Fruit fly (Drosophila melanogaster) whole organism, embryonic: ENCODE data around the gene Ogdh.

ENCODE experiments used
- CG10979 ChIP-seq: fragments of 200-800 bp; sonication (Bioruptor generic); optimal IDR thresholded peaks from 2 replicates; lab custom pipeline; 2018; ENCODE audit warnings: missing biosample characterization, mild to moderate bottlenecking, missing genetic modification characterization, moderate library complexity
- CG11247 ChIP-seq: fragments of 200-800 bp; sonication (Bioruptor generic); IDR thresholded peaks from 2 replicates; pipeline ENCODE4 v1.3.6; 2022; ENCODE audit warnings: missing biosample characterization, missing genetic modification characterization
- CG11456 ChIP-seq: fragments of 200-800 bp; sonication (Bioruptor generic); IDR thresholded peaks from 3 replicates; pipeline ENCODE4 v1.3.6; 2022; ENCODE audit warnings: missing biosample characterization, missing genetic modification characterization
- CG11723 ChIP-seq: fragments of 200-800 bp; sonication (Bioruptor generic); optimal IDR thresholded peaks from 2 replicates; lab custom pipeline; 2017; ENCODE audit warnings: missing biosample characterization, mild to moderate bottlenecking, missing genetic modification characterization
- CG12236 ChIP-seq: fragments of 200-800 bp; sonication (Bioruptor generic); optimal IDR thresholded peaks from 2 replicates; lab custom pipeline; 2016; ENCODE audit warnings: missing biosample characterization, missing genetic modification characterization
- CG14965 ChIP-seq: fragments of 200-800 bp; sonication (Bioruptor generic); optimal IDR thresholded peaks from 2 replicates; lab custom pipeline; 2016; ENCODE audit warnings: missing biosample characterization, missing genetic modification characterization, borderline replicate concordance
- CG1529 ChIP-seq: fragments of 200-800 bp; sonication (Bioruptor generic); optimal IDR thresholded peaks from 3 replicates; lab custom pipeline; 2018; ENCODE audit warnings: missing biosample characterization, missing genetic modification characterization
- CG15601 ChIP-seq: fragments of 200-800 bp; sonication (Bioruptor generic); optimal IDR thresholded peaks from 3 replicates; lab custom pipeline; 2019; ENCODE audit warnings: missing biosample characterization, mild to moderate bottlenecking, missing genetic modification characterization, moderate library complexity
- CG16779 ChIP-seq: fragments of 200-800 bp; sonication (Bioruptor generic); IDR thresholded peaks from 2 replicates; pipeline ENCODE4 v1.3.6; 2022; ENCODE audit warnings: missing biosample characterization, missing genetic modification characterization
- CG17359 ChIP-seq: fragments of 200-800 bp; sonication (Bioruptor generic); optimal IDR thresholded peaks from 3 replicates; lab custom pipeline; 2018; ENCODE audit warnings: missing biosample characterization, mild to moderate bottlenecking, missing genetic modification characterization, moderate library complexity
- CG17568 ChIP-seq: fragments of 200-800 bp; sonication (Bioruptor generic); optimal IDR thresholded peaks from 2 replicates; lab custom pipeline; 2018; ENCODE audit warnings: missing biosample characterization, mild to moderate bottlenecking, missing genetic modification characterization, moderate library complexity
- CG17802 ChIP-seq: fragments of 200-800 bp; sonication (Bioruptor generic); optimal IDR thresholded peaks from 2 replicates; lab custom pipeline; 2018; ENCODE audit warnings: missing biosample characterization, mild to moderate bottlenecking, missing genetic modification characterization, moderate library complexity
- CG17912 ChIP-seq: fragments of 200-800 bp; sonication (Bioruptor generic); optimal IDR thresholded peaks from 2 replicates; lab custom pipeline; 2018; ENCODE audit warnings: missing biosample characterization, mild to moderate bottlenecking, missing genetic modification characterization
- CG2120 ChIP-seq: fragments of 200-800 bp; sonication (Bioruptor generic); optimal IDR thresholded peaks from 3 replicates; lab custom pipeline; 2016; ENCODE audit warnings: missing biosample characterization, missing genetic modification characterization
- CG2678 ChIP-seq: fragments of 200-800 bp; sonication (Bioruptor generic); optimal IDR thresholded peaks from 3 replicates; lab custom pipeline; 2019; ENCODE audit warnings: missing biosample characterization, mild to moderate bottlenecking, missing genetic modification characterization, moderate library complexity
- CG34376 ChIP-seq: fragments of 200-800 bp; sonication (Bioruptor generic); optimal IDR thresholded peaks from 2 replicates; lab custom pipeline; 2018; ENCODE audit warnings: missing biosample characterization, mild to moderate bottlenecking, missing genetic modification characterization
- CG3995 ChIP-seq: fragments of 200-800 bp; sonication (Bioruptor generic); optimal IDR thresholded peaks from 3 replicates; lab custom pipeline; 2016; ENCODE audit warnings: missing biosample characterization, missing genetic modification characterization
- CG4282 ChIP-seq: fragments of 200-800 bp; sonication (Bioruptor generic); optimal IDR thresholded peaks from 2 replicates; lab custom pipeline; 2016; ENCODE audit warnings: missing biosample characterization, missing genetic modification characterization
- CG6175 ChIP-seq: fragments of 200-800 bp; sonication (Bioruptor generic); IDR thresholded peaks from 3 replicates; pipeline ENCODE4 v1.3.6; 2022; ENCODE audit warnings: missing biosample characterization, missing genetic modification characterization
- CG8944 ChIP-seq: fragments of 200-800 bp; sonication (Bioruptor generic); optimal IDR thresholded peaks from 3 replicates; lab custom pipeline; 2016; ENCODE audit warnings: missing biosample characterization, missing genetic modification characterization
- CG9215 ChIP-seq: fragments of 200-800 bp; sonication (Bioruptor generic); IDR thresholded peaks from 2 replicates; pipeline ENCODE4 v1.3.6; 2022; ENCODE audit warnings: missing biosample characterization, missing genetic modification characterization
- CG9437 ChIP-seq: fragments of 200-800 bp; sonication (Bioruptor generic); optimal IDR thresholded peaks from 2 replicates; lab custom pipeline; 2018; ENCODE audit warnings: missing biosample characterization, mild to moderate bottlenecking, missing genetic modification characterization
- CG9932 ChIP-seq: fragments of 200-800 bp; sonication (Bioruptor generic); IDR thresholded peaks from 2 replicates; pipeline ENCODE4 v1.3.6; 2022; ENCODE audit warnings: missing biosample characterization, missing genetic modification characterization
- CHES-1-like ChIP-seq: fragments of 200-800 bp; sonication (Bioruptor generic); optimal IDR thresholded peaks from 2 replicates; lab custom pipeline; 2016; ENCODE audit warnings: missing biosample characterization, missing genetic modification characterization
- Dll ChIP-seq: fragments of 200-800 bp; sonication (Bioruptor generic); IDR thresholded peaks from 4 replicates; pipeline ENCODE4 v1.3.6; 2022; ENCODE audit warnings: missing biosample characterization, missing genetic modification characterization; ENCODE audit not compliant: partially characterized antibody
- Dref ChIP-seq: fragments of 200-800 bp; sonication (Bioruptor generic); IDR thresholded peaks from 2 replicates; pipeline ENCODE4 v1.3.6; 2022; ENCODE audit warnings: missing biosample characterization, missing genetic modification characterization
- H2.0 ChIP-seq: fragments of 200-800 bp; sonication (Bioruptor generic); IDR thresholded peaks from 2 replicates; pipeline ENCODE4 v1.3.6; 2022; ENCODE audit warnings: missing biosample characterization, missing genetic modification characterization
- Lhr ChIP-seq: fragments of 200-800 bp; sonication (Bioruptor generic); optimal IDR thresholded peaks from 3 replicates; lab custom pipeline; 2017; ENCODE audit warnings: mild to moderate bottlenecking, missing biosample characterization, missing genetic modification reagents, missing genetic modification characterization
- Med ChIP-seq: fragments of 200-800 bp; sonication (Bioruptor generic); peaks from one replicate; lab custom pipeline; 2016; ENCODE audit warnings: missing biosample characterization, missing genetic modification characterization, mild to moderate bottlenecking, inconsistent platforms, moderate library complexity
- Meics ChIP-seq: fragments of 200-800 bp; sonication (Bioruptor generic); optimal IDR thresholded peaks from 2 replicates; lab custom pipeline; 2017; ENCODE audit warnings: missing biosample characterization, mild to moderate bottlenecking, missing genetic modification characterization
- Mes4 ChIP-seq: fragments of 200-800 bp; sonication (Bioruptor generic); optimal IDR thresholded peaks from 2 replicates; lab custom pipeline; 2016; ENCODE audit warnings: missing biosample characterization, missing genetic modification characterization
- Opbp ChIP-seq: fragments of 200-800 bp; sonication (Bioruptor generic); IDR thresholded peaks from 3 replicates; pipeline ENCODE4 v1.3.6; 2022; ENCODE audit warnings: missing biosample characterization, missing genetic modification characterization; ENCODE audit not compliant: partially characterized antibody
- Sry-δ ChIP-seq: fragments of 200-800 bp; sonication (Bioruptor generic); optimal IDR thresholded peaks from 2 replicates; lab custom pipeline; 2016; ENCODE audit warnings: missing biosample characterization, missing genetic modification characterization
- Ssrp ChIP-seq: fragments of 200-800 bp; sonication (Bioruptor generic); optimal IDR thresholded peaks from 2 replicates; lab custom pipeline; 2018; ENCODE audit warnings: missing biosample characterization, mild to moderate bottlenecking, missing genetic modification characterization, moderate library complexity
- Trl ChIP-seq, 3 experiments: fragments of >200 bp in 2 of 3; fragments of 200-800 bp in 1 of 3; sonication (Bioruptor generic) in 1 of 3; optimal IDR thresholded peaks; 2 replicates in 1 of 3; 3 replicates in 2 of 3; lab custom pipeline; 2016 to 2017; ENCODE audit warnings: missing biosample characterization in 1 of 3, missing genetic modification characterization in 1 of 3
- btn ChIP-seq: fragments of 200-800 bp; sonication (Bioruptor generic); optimal IDR thresholded peaks from 2 replicates; lab custom pipeline; 2016; ENCODE audit warnings: missing biosample characterization, missing genetic modification characterization
- cg ChIP-seq: fragments of 200-800 bp; sonication (Bioruptor generic); optimal IDR thresholded peaks from 3 replicates; lab custom pipeline; 2019; ENCODE audit warnings: missing biosample characterization, mild to moderate bottlenecking, missing genetic modification characterization, moderate library complexity
- dan ChIP-seq: fragments of 200-800 bp; sonication (Bioruptor generic); IDR thresholded peaks from 2 replicates; pipeline ENCODE4 v1.3.6; 2022; ENCODE audit warnings: missing biosample characterization, missing genetic modification characterization
- fd64A ChIP-seq: fragments of 200-800 bp; sonication (Bioruptor generic); optimal IDR thresholded peaks from 3 replicates; lab custom pipeline; 2018; ENCODE audit warnings: missing biosample characterization, mild to moderate bottlenecking, missing genetic modification characterization
- lbe ChIP-seq: fragments of 200-800 bp; sonication (Bioruptor generic); optimal IDR thresholded peaks from 2 replicates; lab custom pipeline; 2016; ENCODE audit warnings: missing biosample characterization, mild to moderate bottlenecking, missing genetic modification characterization
- luna ChIP-seq: fragments of 200-800 bp; sonication (Bioruptor generic); optimal IDR thresholded peaks from 2 replicates; lab custom pipeline; 2016; ENCODE audit warnings: missing biosample characterization, missing genetic modification characterization
- nau ChIP-seq: fragments of 200-800 bp; sonication (Bioruptor generic); optimal IDR thresholded peaks from 3 replicates; lab custom pipeline; 2017; ENCODE audit warnings: missing biosample characterization, mild to moderate bottlenecking, missing genetic modification characterization, missing genetic modification reagents
- otp ChIP-seq: fragments of 200-800 bp; sonication (Bioruptor generic); IDR thresholded peaks from 3 replicates; pipeline ENCODE4, ENCODE4 v1.3.6; 2022; ENCODE audit warnings: missing biosample characterization, missing genetic modification characterization
- pfk ChIP-seq: fragments of 200-800 bp; sonication (Bioruptor generic); optimal IDR thresholded peaks from 2 replicates; lab custom pipeline; 2018; ENCODE audit warnings: missing biosample characterization, mild to moderate bottlenecking, missing genetic modification characterization, moderate library complexity
- rib ChIP-seq: fragments of 200-800 bp; sonication (Bioruptor generic); IDR thresholded peaks from 2 replicates; pipeline ENCODE4 v1.3.6; 2022; ENCODE audit warnings: missing biosample characterization, missing genetic modification characterization
- row ChIP-seq: fragments of 200-800 bp; sonication (Bioruptor generic); IDR thresholded peaks from 3 replicates; pipeline ENCODE4 v1.3.6; 2022; ENCODE audit warnings: missing biosample characterization, missing genetic modification characterization
- sens ChIP-seq: fragments of 200-800 bp; sonication (Bioruptor generic); peaks from one replicate; lab custom pipeline; 2016; ENCODE audit warnings: missing biosample characterization, missing genetic modification characterization
- sob ChIP-seq: fragments of 200-800 bp; sonication (Bioruptor generic); IDR thresholded peaks from 2 replicates; pipeline ENCODE4 v1.3.6; 2022; ENCODE audit warnings: missing biosample characterization, missing genetic modification characterization
- unc-4 ChIP-seq: fragments of 200-800 bp; sonication (Bioruptor generic); IDR thresholded peaks from 2 replicates; pipeline ENCODE4 v1.3.6; 2022; ENCODE audit warnings: missing biosample characterization, missing genetic modification characterization; ENCODE audit not compliant: partially characterized antibody
- yki ChIP-seq: fragments of >200 bp; optimal IDR thresholded peaks from 3 replicates; lab custom pipeline; 2018
- zfh1 ChIP-seq: fragments of 200-800 bp; sonication (Bioruptor generic); IDR thresholded peaks from 3 replicates; pipeline ENCODE4 v1.3.6; 2022; ENCODE audit warnings: missing biosample characterization, missing genetic modification characterization

The Ogdh gene

DNA sequence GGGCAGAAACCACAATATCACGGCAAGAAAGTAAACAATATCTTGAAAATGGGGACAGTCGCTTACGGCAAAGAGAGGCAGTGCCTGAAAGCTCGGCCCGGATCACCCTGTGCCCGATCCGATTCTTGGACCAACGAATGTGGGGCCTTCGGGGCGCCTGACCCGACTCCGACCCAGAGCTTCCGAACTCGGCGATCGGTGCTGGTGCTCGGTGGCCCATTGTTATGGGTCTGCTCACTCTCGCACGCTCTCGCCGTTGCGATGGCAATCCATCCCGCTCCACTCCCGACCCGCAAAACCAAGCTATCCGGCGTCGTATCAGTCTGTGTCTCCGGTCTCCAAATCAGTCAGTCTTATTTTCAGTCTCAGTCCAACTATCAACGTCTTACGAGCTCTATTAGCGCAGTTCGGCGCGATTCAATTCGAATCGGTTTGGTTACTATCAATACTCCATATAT, 15.1 kb downstream of the Ogdh start, which contains the start of gene Exn (continued):
- TF ChIP-seq sob (GFP tag; lab: Robert Waterston, UW) (peak; percentile 50), Sry-δ (GFP tag; lab: Kevin White, UChicago) (no peak), btn (no peak), pfk (no peak), CG4282 (no peak), CG17568 (no peak), unc-4 (no peak), yki (no peak), rib (GFP tag; lab: Robert Waterston, UW) (no peak; the same call in 1 of the 2 replicates), CG8944 (GFP tag; lab: Kevin White, UChicago) (no peak), CG11456 (no peak), dan (no peak), nau (no peak), Trl (optimal IDR thresholded peaks at IDR 0.05; lab: Kevin White, UChicago) (peak; percentile 55 to 74), Trl (GFP tag; optimal IDR thresholded peaks at IDR 0.05; lab: Kevin White, UChicago) (peak; percentile 4), CG2678 (tag; lab: Kevin White, UChicago) (no peak), CG14965 (no peak), CG9437 (GFP tag; lab: Kevin White, UChicago) (no peak), CG17802 (tag; lab: Kevin White, UChicago) (no peak), CG34376 (GFP tag; lab: Kevin White, UChicago) (peak; percentile 87), CG2120 (peak; percentile 12), lbe (GFP tag; lab: Kevin White, UChicago) (no peak), Mes4 (peak; percentile 12), CG9215 (GFP tag; lab: Robert Waterston, UW) (no peak), CG17912 (GFP tag; lab: Kevin White, UChicago) (no peak), Meics (GFP tag; lab: Kevin White, UChicago) (peak; percentile 22), CG3995 (GFP tag; lab: Kevin White, UChicago) (no peak), Dll (GFP tag; lab: Robert Waterston, UW) (0 out of 4 replicates have a peak, but pooled peaks have one; percentile 19), CG17359 (tag; lab: Kevin White, UChicago) (peak; percentile 12), CG9932 (GFP tag; lab: Robert Waterston, UW) (peak; percentile 49), CG11723 (GFP tag; lab: Kevin White, UChicago) (no peak), Dref (GFP tag; lab: Robert Waterston, UW) (no peak), luna (GFP tag; lab: Kevin White, UChicago) (no peak), CG1529 (GFP tag; lab: Kevin White, UChicago) (no peak), CG16779 (no peak), row (no peak), cg (GFP tag; lab: Kevin White, UChicago) (no peak), CG6175 (0 out of 3 replicates have a peak, but pooled peaks have one; percentile 31), Opbp (0 out of 3 replicates have a peak, but pooled peaks have one; percentile 33), zfh1 (GFP tag; lab: Robert Waterston, UW) (peak; percentile 37; the same call in 1 of the 3 replicates), sens (GFP tag; lab: Kevin White, UChicago) (peak; percentile 66), CG11247 (GFP tag; lab: Robert Waterston, UW) (no peak), CG10979 (tag; lab: Kevin White, UChicago) (no peak), CHES-1-like (GFP tag; lab: Kevin White, UChicago) (no peak), fd64A (no peak), Lhr (no peak), Ssrp (no peak), Med (GFP tag; lab: Kevin White, UChicago) (peak; percentile 90), CG15601 (tag; lab: Kevin White, UChicago) (peak; percentile 82), H2.0 (GFP tag; lab: Robert Waterston, UW) (0 out of 2 replicates have a peak, but pooled peaks have one; percentile 3), otp (GFP tag; lab: Robert Waterston, UW) (no peak), CG12236 (no peak)
